Fruit fly (Drosophila melanogaster) whole organism: ENCODE data around the gene BNIP3.

Experiments used
- CG8478 ChIP-seq: fragments of >200 bp; optimal IDR thresholded peaks from 2 replicates; lab custom pipeline; 2018; ENCODE audit warnings: inconsistent platforms
- Dll ChIP-seq: fragments of >200 bp; optimal IDR thresholded peaks from 2 replicates; lab custom pipeline; 2017
- EcR ChIP-seq, 2 experiments: fragments of >200 bp; optimal IDR thresholded peaks; 2 replicates each; lab custom pipeline; 2017; ENCODE audit warnings: missing biosample characterization in 2 of 2, missing genetic modification characterization in 2 of 2, missing genetic modification reagents in 2 of 2
- pan ChIP-seq: fragments of >200 bp; optimal IDR thresholded peaks from 2 replicates; lab custom pipeline; 2017
- psq ChIP-seq: fragments of >200 bp; optimal IDR thresholded peaks from 2 replicates; lab custom pipeline; 2017
- usp ChIP-seq: fragments of >200 bp; optimal IDR thresholded peaks from 2 replicates; lab custom pipeline; 2017; ENCODE audit warnings: missing biosample characterization, missing genetic modification characterization, mixed read lengths

dm6 chr3L:20530347-20531177 lies 11.4 kb upstream of the BNIP3 start:
- TF ChIP-seq EcR (GFP tag; optimal IDR thresholded peaks at IDR 0.05; lab: Kevin White, UChicago) (no peak), pan (lab: Kevin White, UChicago) (no peak), usp (GFP tag; lab: Kevin White, UChicago) (no peak), CG8478 (lab: Kevin White, UChicago) (no peak), psq (lab: Kevin White, UChicago) (no peak), Dll (lab: Kevin White, UChicago) (no peak)
